Fruit fly (Drosophila melanogaster) whole organism, adult: Measurements from ENCODE around the gene Txl.

ENCODE experiments used
- CG5204 ChIP-seq: fragments of 200-800 bp; sonication (Bioruptor generic); optimal IDR thresholded peaks from 2 replicates; lab custom pipeline; 2016; ENCODE audit warnings: missing biosample characterization, missing genetic modification characterization
- kay ChIP-seq: fragments of 200-800 bp; sonication (Bioruptor generic); peaks from one replicate; lab custom pipeline; 2016; ENCODE audit warnings: missing biosample characterization, missing genetic modification characterization, borderline replicate concordance

DNA sequence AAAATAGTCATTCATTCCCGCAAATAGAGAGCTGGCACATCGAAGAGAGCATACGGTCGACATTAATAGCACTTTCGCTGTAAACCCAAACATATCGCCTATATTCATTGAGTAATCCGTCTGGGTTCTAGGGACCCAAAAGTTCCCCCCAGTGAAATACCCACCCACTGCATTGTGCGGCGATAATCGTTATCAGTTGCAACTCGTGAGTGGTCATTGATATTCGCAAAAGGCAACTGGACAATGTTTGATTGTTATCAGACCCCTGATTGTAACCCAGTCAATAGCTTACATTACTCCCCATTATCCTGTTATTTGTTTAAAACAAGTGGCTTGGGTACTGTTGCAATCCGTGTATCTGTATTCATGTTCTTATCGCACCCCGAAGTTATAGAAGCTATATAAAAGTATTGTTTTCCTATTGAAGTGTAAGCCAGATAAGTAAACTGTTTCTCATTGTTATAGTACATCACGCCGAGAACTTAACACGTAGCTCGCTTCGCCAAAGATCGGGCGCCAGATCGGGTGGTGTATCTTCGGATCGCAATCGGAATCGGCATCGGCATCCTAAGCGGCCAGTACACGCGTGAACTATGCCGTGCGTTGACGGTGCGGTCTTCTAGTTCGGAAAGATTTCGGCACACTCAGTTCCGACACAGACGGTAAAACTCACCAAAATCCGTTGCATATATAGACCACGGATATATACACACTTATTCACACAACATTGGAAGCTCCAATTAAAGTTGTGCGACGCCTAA lies 11.9 kb upstream of the Txl start:
- no peak for TF ChIP-seq kay
- TF ChIP-seq CG5204 (GFP tag; lab: Kevin White, UChicago) = no peak
